Worm (Caenorhabditis elegans) whole organism, young adult: ENCODE measurements around the gene vglu-2.

Experiments
- B0019.2 ChIP-seq: fragments of 200-800 bp; sonication (Bioruptor generic); conservative IDR thresholded peaks from 2 replicates; pipeline ENCODE4 v1.3.6; 2022; ENCODE audit warnings: missing genetic modification reagents, missing genetic modification characterization, missing compliant biosample characterization
- B0336.3 ChIP-seq: fragments of 200-800 bp; sonication (Bioruptor generic); IDR thresholded peaks from 2 replicates; pipeline ENCODE4 v1.3.6; 2022; ENCODE audit warnings: missing genetic modification characterization, missing compliant biosample characterization
- D2030.7 ChIP-seq: fragments of 200-800 bp; sonication (Bioruptor generic); IDR thresholded peaks from 2 replicates; pipeline ENCODE4 v1.3.6; 2022; ENCODE audit warnings: missing genetic modification reagents, missing genetic modification characterization, missing compliant biosample characterization
- F22D6.2 ChIP-seq: sonication (generic microtip); optimal IDR thresholded peaks from 2 replicates; lab custom pipeline; 2016; ENCODE audit warnings: mild to moderate bottlenecking, missing genetic modification characterization, missing compliant biosample characterization
- F23B12.7 ChIP-seq: sonication (generic microtip); optimal IDR thresholded peaks from 2 replicates; lab custom pipeline; 2017; ENCODE audit warnings: missing genetic modification characterization, mild to moderate bottlenecking, missing compliant biosample characterization, antibody characterized with exemption, moderate library complexity; ENCODE audit not compliant: insufficient read depth
- F33H1.4 ChIP-seq: fragments of 200-800 bp; sonication (Bioruptor generic); IDR thresholded peaks from 2 replicates; pipeline ENCODE4 v1.3.6; 2022; ENCODE audit warnings: missing genetic modification reagents, missing genetic modification characterization, missing compliant biosample characterization
- F39B2.1 ChIP-seq: fragments of 200-800 bp; sonication (Bioruptor generic); IDR thresholded peaks from 2 replicates; pipeline ENCODE4 v1.3.6; 2022; ENCODE audit warnings: missing genetic modification reagents, missing genetic modification characterization, missing compliant biosample characterization
- F49E8.2 ChIP-seq: sonication (generic microtip); optimal IDR thresholded peaks from 3 replicates; lab custom pipeline; 2017; ENCODE audit warnings: missing genetic modification characterization, mild to moderate bottlenecking, missing compliant biosample characterization, antibody characterized with exemption, moderate library complexity; ENCODE audit not compliant: insufficient read depth
- ZK185.1 ChIP-seq: sonication (generic microtip); optimal IDR thresholded peaks from 2 replicates; lab custom pipeline; 2016; ENCODE audit warnings: mild to moderate bottlenecking, missing genetic modification characterization, missing compliant biosample characterization; ENCODE audit not compliant: poor library complexity, severe bottlenecking
- aptf-2 ChIP-seq: fragments of 200-800 bp; sonication (Bioruptor generic); conservative IDR thresholded peaks from 2 replicates; pipeline ENCODE4 v1.3.6; 2022; ENCODE audit warnings: missing genetic modification reagents, missing genetic modification characterization, missing compliant biosample characterization
- attf-5 ChIP-seq: fragments of 200-800 bp; sonication (Bioruptor generic); optimal IDR thresholded peaks from 2 replicates; lab custom pipeline; 2018; ENCODE audit warnings: mild to moderate bottlenecking, missing genetic modification characterization, missing compliant biosample characterization
- attf-6 ChIP-seq: fragments of 200-800 bp; sonication (Bioruptor generic); IDR thresholded peaks from 2 replicates; pipeline ENCODE4 v1.3.6; 2022; ENCODE audit warnings: missing genetic modification reagents, missing genetic modification characterization, missing compliant biosample characterization
- ceh-27 ChIP-seq: fragments of 200-800 bp; sonication (Bioruptor generic); optimal IDR thresholded peaks from 2 replicates; lab custom pipeline; 2018; ENCODE audit warnings: mild to moderate bottlenecking, missing genetic modification characterization, moderate library complexity, missing compliant biosample characterization
- chd-7 ChIP-seq: sonication (generic microtip); optimal IDR thresholded peaks from 2 replicates; lab custom pipeline; 2016; ENCODE audit warnings: mild to moderate bottlenecking, missing genetic modification characterization, moderate library complexity, missing compliant biosample characterization
- dox-1 ChIP-seq: fragments of 200-800 bp; sonication (Bioruptor generic); IDR thresholded peaks from 2 replicates; pipeline ENCODE4 v1.3.6; 2022; ENCODE audit warnings: missing genetic modification reagents, missing genetic modification characterization, missing compliant biosample characterization
- egl-18 ChIP-seq: fragments of 200-800 bp; sonication (Bioruptor generic); IDR thresholded peaks from 2 replicates; pipeline ENCODE4 v1.3.6; 2022; ENCODE audit warnings: missing genetic modification reagents, missing genetic modification characterization, missing compliant biosample characterization
- egl-44 ChIP-seq: fragments of 200-800 bp; sonication (Bioruptor generic); IDR thresholded peaks from 2 replicates; pipeline ENCODE4 v1.3.6; 2022; ENCODE audit warnings: missing genetic modification reagents, missing genetic modification characterization, missing compliant biosample characterization
- ets-4 ChIP-seq: fragments of 200-800 bp; sonication (Bioruptor generic); optimal IDR thresholded peaks from 2 replicates; lab custom pipeline; 2018; ENCODE audit warnings: mild to moderate bottlenecking, missing genetic modification characterization, missing compliant biosample characterization
- hmg-1.2 ChIP-seq: fragments of 200-800 bp; sonication (Bioruptor generic); IDR thresholded peaks from 2 replicates; pipeline ENCODE4 v1.3.6; 2022; ENCODE audit warnings: missing genetic modification reagents, missing genetic modification characterization, missing compliant biosample characterization
- hrde-1 ChIP-seq: sonication (generic microtip); optimal IDR thresholded peaks from 2 replicates; lab custom pipeline; 2016; ENCODE audit warnings: missing genetic modification characterization, mild to moderate bottlenecking, missing compliant biosample characterization, moderate library complexity, missing genotype, missing genetic modification reagents, borderline replicate concordance
- let-526 ChIP-seq: fragments of 200-800 bp; sonication (Bioruptor generic); IDR thresholded peaks from 2 replicates; pipeline ENCODE4 v1.3.6; 2022; ENCODE audit warnings: missing genetic modification reagents, missing genetic modification characterization, missing compliant biosample characterization
- let-607 ChIP-seq, 2 experiments: fragments of 200-800 bp in 1 of 2; sonication (Bioruptor generic) in 1 of 2; sonication (generic microtip) in 1 of 2; optimal IDR thresholded peaks; 2 replicates each; lab custom pipeline; 2016 to 2018; ENCODE audit warnings: mild to moderate bottlenecking in 2 of 2, missing compliant biosample characterization in 2 of 2, missing genetic modification characterization in 2 of 2, moderate library complexity in 2 of 2, missing genotype in 1 of 2
- lin-26 ChIP-seq: fragments of 200-800 bp; sonication (Bioruptor generic); IDR thresholded peaks from 2 replicates; pipeline ENCODE4 v1.3.6; 2022; ENCODE audit warnings: missing genetic modification reagents, missing genetic modification characterization, missing compliant biosample characterization
- lin-35 ChIP-seq, 3 experiments: fragments of 150-350 bp in 2 of 3; sonication (generic microtip) in 1 of 3; optimal IDR thresholded peaks; 2 replicates each; lab custom pipeline; 2014 to 2018; ENCODE audit warnings: missing biosample characterization in 3 of 3, missing genetic modification characterization in 3 of 3, missing genetic modification reagents in 3 of 3
- lin-54 ChIP-seq: fragments of 200-800 bp; sonication (Bioruptor generic); optimal IDR thresholded peaks from 2 replicates; lab custom pipeline; 2018; ENCODE audit warnings: mild to moderate bottlenecking, missing genetic modification characterization, missing compliant biosample characterization
- lsl-1 ChIP-seq: fragments of 200-800 bp; sonication (Bioruptor generic); optimal IDR thresholded peaks from 2 replicates; lab custom pipeline; 2018; ENCODE audit warnings: mild to moderate bottlenecking, missing genetic modification characterization, moderate library complexity, missing compliant biosample characterization
- madf-3 ChIP-seq: fragments of 200-800 bp; sonication (Bioruptor generic); IDR thresholded peaks from 2 replicates; pipeline ENCODE4 v1.3.6; 2022; ENCODE audit warnings: missing genetic modification reagents, missing genetic modification characterization, missing compliant biosample characterization
- mcd-1 ChIP-seq: fragments of 200-800 bp; sonication (Bioruptor generic); IDR thresholded peaks from 2 replicates; pipeline ENCODE4 v1.3.6; 2022; ENCODE audit warnings: missing genetic modification reagents, missing genetic modification characterization, missing compliant biosample characterization
- nfya-2 ChIP-seq: fragments of 200-800 bp; sonication (Bioruptor generic); IDR thresholded peaks from 2 replicates; pipeline ENCODE4 v1.3.6; 2022; ENCODE audit warnings: missing genetic modification reagents, missing genetic modification characterization, missing compliant biosample characterization
- nhr-27 ChIP-seq: fragments of 200-800 bp; sonication (Bioruptor generic); optimal IDR thresholded peaks from 2 replicates; lab custom pipeline; 2018; ENCODE audit warnings: mild to moderate bottlenecking, missing genetic modification characterization, moderate library complexity, missing compliant biosample characterization
- nhr-80 ChIP-seq: sonication (generic microtip); optimal IDR thresholded peaks from 2 replicates; lab custom pipeline; 2016; ENCODE audit warnings: missing genetic modification characterization, missing compliant biosample characterization
- pha-4 ChIP-seq: fragments of 150-350 bp; sonication (generic microtip); optimal IDR thresholded peaks from 2 replicates; lab custom pipeline; 2014; ENCODE audit warnings: missing biosample characterization, missing genetic modification reagents, missing genetic modification characterization
- snpc-3.4 ChIP-seq: sonication (generic microtip); optimal IDR thresholded peaks from 2 replicates; lab custom pipeline; 2017; ENCODE audit warnings: missing genetic modification characterization, mild to moderate bottlenecking, missing compliant biosample characterization, antibody characterized with exemption, moderate library complexity, missing genotype, missing genetic modification reagents
- snpc-4 ChIP-seq, 5 experiments: fragments of 150-350 bp in 1 of 5; sonication (generic microtip) in 4 of 5; optimal IDR thresholded peaks; 2 replicates each; lab custom pipeline; 2014 to 2018; ENCODE audit warnings: missing genetic modification characterization in 5 of 5, missing biosample characterization in 3 of 5, antibody characterized with exemption in 2 of 5, mild to moderate bottlenecking in 2 of 5, missing compliant biosample characterization in 2 of 5, missing genotype in 2 of 5, moderate library complexity in 2 of 5, missing genetic modification reagents in 1 of 5
- sptf-2 ChIP-seq: fragments of 200-800 bp; sonication (Bioruptor generic); optimal IDR thresholded peaks from 2 replicates; lab custom pipeline; 2018; ENCODE audit warnings: mild to moderate bottlenecking, missing genetic modification characterization, missing compliant biosample characterization
- tbx-9 ChIP-seq: sonication (generic microtip); optimal IDR thresholded peaks from 2 replicates; lab custom pipeline; 2016; ENCODE audit warnings: borderline replicate concordance, missing genetic modification characterization, inconsistent platforms, missing compliant biosample characterization
- zfh-2 ChIP-seq: fragments of 200-800 bp; sonication (Bioruptor generic); conservative IDR thresholded peaks from 2 replicates; pipeline ENCODE4 v1.3.6; 2022; ENCODE audit warnings: missing genetic modification reagents, missing genetic modification characterization, missing compliant biosample characterization
- ztf-18 ChIP-seq: sonication (generic microtip); optimal IDR thresholded peaks from 2 replicates; lab custom pipeline; 2016; ENCODE audit warnings: missing genotype, mild to moderate bottlenecking, missing genetic modification characterization, missing compliant biosample characterization
- ztf-25 ChIP-seq: fragments of 200-800 bp; sonication (Bioruptor generic); IDR thresholded peaks from 2 replicates; pipeline ENCODE4 v1.3.6; 2022; ENCODE audit warnings: missing genetic modification reagents, missing genetic modification characterization, missing compliant biosample characterization
- ztf-28 ChIP-seq: fragments of 200-800 bp; sonication (Bioruptor generic); IDR thresholded peaks from 2 replicates; pipeline ENCODE4 v1.3.6; 2022; ENCODE audit warnings: missing genetic modification reagents, missing genetic modification characterization, missing compliant biosample characterization
- ztf-6 ChIP-seq: fragments of 200-800 bp; sonication (Bioruptor generic); IDR thresholded peaks from 2 replicates; pipeline ENCODE4 v1.3.6; 2022; ENCODE audit warnings: missing genetic modification reagents, missing genetic modification characterization, missing compliant biosample characterization

Gene vglu-2

ce11 chrIII:10314234-10314633 lies 19.3 kb downstream of the vglu-2 start:
- TF ChIP-seq tbx-9 (tag; lab: Kevin White, UChicago), result no peak
- no peak for TF ChIP-seq chd-7 (tag; lab: Kevin White, UChicago)
- TF ChIP-seq nhr-80 (tag; lab: Kevin White, UChicago), result peak; percentile 24
- TF ChIP-seq ztf-18 (tag; lab: Kevin White, UChicago), result peak; percentile 0

ce11 chrIII:10318062-10318609 lies 23.2 kb downstream of the vglu-2 start, which contains the start of the genes unc-50 and ostf-4:
Gene unc-50 (minus strand): TSS chrIII:10318162.
Gene ostf-4 (minus strand): TSS chrIII:10318559.
- no peak for TF ChIP-seq sptf-2 (GFP tag; lab: Kevin White, UChicago)
- no peak for TF ChIP-seq F33H1.4 (GFP tag; lab: Robert Waterston, UW)
- no peak for TF ChIP-seq ztf-6 (GFP tag; lab: Robert Waterston, UW)
- TF ChIP-seq B0336.3 (GFP tag; lab: Robert Waterston, UW), result no peak
- TF ChIP-seq hrde-1, result no peak
- no peak for TF ChIP-seq F22D6.2 (tag; lab: Kevin White, UChicago)
- no peak for TF ChIP-seq hmg-1.2
- no peak for TF ChIP-seq madf-3 (GFP tag; lab: Robert Waterston, UW)
- no peak for TF ChIP-seq zfh-2 (GFP tag; lab: Robert Waterston, UW)
- TF ChIP-seq pha-4 (tag; lab: Kevin White, UChicago), result no peak
- no peak for TF ChIP-seq egl-44 (GFP tag; lab: Robert Waterston, UW)
- no peak for TF ChIP-seq nhr-27 (tag; lab: Kevin White, UChicago)
- no peak for TF ChIP-seq ZK185.1 (tag; lab: Kevin White, UChicago)
- no peak for TF ChIP-seq ets-4 (GFP tag; lab: Kevin White, UChicago)
- no peak for TF ChIP-seq F39B2.1 (GFP tag; lab: Robert Waterston, UW)
- no peak for TF ChIP-seq B0019.2 (GFP tag; lab: Robert Waterston, UW)
- no peak for TF ChIP-seq lin-26

- no peak for TF ChIP-seq egl-44 (GFP tag; lab: Robert Waterston, UW)
- TF ChIP-seq hmg-1.2, result peak; percentile 95
- peak; percentile 33 for TF ChIP-seq ztf-18 (tag; lab: Kevin White, UChicago)
- TF ChIP-seq aptf-2 (GFP tag; lab: Robert Waterston, UW), result no peak
- peak; percentile 12 to 48 for TF ChIP-seq let-607 (tag; optimal IDR thresholded peaks at IDR 0.05; lab: Kevin White, UChicago)
- TF ChIP-seq snpc-3.4 (tag; lab: Kevin White, UChicago), result peak; percentile 9
- TF ChIP-seq attf-6 (GFP tag; lab: Robert Waterston, UW), result no peak
- TF ChIP-seq F33H1.4 (GFP tag; lab: Robert Waterston, UW), result peak; percentile 27; the same call in 1 of the 2 replicates
- TF ChIP-seq ztf-28 (GFP tag; lab: Robert Waterston, UW), result no peak
- TF ChIP-seq dox-1, result 0 out of 2 replicates have a peak, but pooled peaks have one; percentile 24
- no peak for TF ChIP-seq F49E8.2 (tag; lab: Kevin White, UChicago)
- TF ChIP-seq ztf-25 (GFP tag; lab: Robert Waterston, UW), result no peak
- TF ChIP-seq lsl-1 (GFP tag; lab: Kevin White, UChicago), result peak; percentile 52
- TF ChIP-seq pha-4 (tag; lab: Kevin White, UChicago), result no peak
- peak; percentile 30 for TF ChIP-seq attf-5 (GFP tag; lab: Kevin White, UChicago)
- peak; percentile 43 for TF ChIP-seq F23B12.7
- TF ChIP-seq lin-35 (GFP tag; optimal IDR thresholded peaks at IDR 0.05; lab: Kevin White, UChicago), result peak in 1 of 3 experiments; percentile 26
- no peak for TF ChIP-seq let-526 (GFP tag; lab: Robert Waterston, UW)
- peak; percentile 48 for TF ChIP-seq ceh-27 (GFP tag; lab: Kevin White, UChicago)
- peak; percentile 31; the same call in 1 of the 2 replicates for TF ChIP-seq D2030.7 (GFP tag; lab: Robert Waterston, UW)
- TF ChIP-seq nfya-2 (GFP tag; lab: Robert Waterston, UW), result no peak
- TF ChIP-seq egl-18 (GFP tag; lab: Robert Waterston, UW), result no peak
- TF ChIP-seq mcd-1 (GFP tag; lab: Robert Waterston, UW), result peak; percentile 88
- peak; percentile 28 for TF ChIP-seq lin-54 (GFP tag; lab: Kevin White, UChicago)
- TF ChIP-seq snpc-4 (GFP tag; optimal IDR thresholded peaks at IDR 0.05; lab: Kevin White, UChicago), result no peak
- TF ChIP-seq snpc-4 (tag; optimal IDR thresholded peaks at IDR 0.05; lab: Kevin White, UChicago), result peak in 3 of 4 experiments; percentile 6 to 28 (median 7)
Measured at ce11 chrIII:10318755-10319154, 23.8 kb downstream of the vglu-2 start, which contains the start of gene unc-69. Gene unc-69 (plus strand): TSS chrIII:10318939.
